Worm (Caenorhabditis elegans) whole organism, mixed stage, embryonic: ENCODE measurements around the gene asp-12.

ENCODE experiments used
- hlh-1 ChIP-seq: fragments of 150-350 bp; optimal IDR thresholded peaks from 2 replicates; lab custom pipeline; 2014; ENCODE audit warnings: missing biosample characterization, missing genetic modification reagents, missing genetic modification characterization
- lin-13 ChIP-seq: fragments of 150-350 bp; optimal IDR thresholded peaks from 2 replicates; lab custom pipeline; 2014; ENCODE audit warnings: missing biosample characterization, missing genetic modification characterization
- mab-5 ChIP-seq: fragments of 150-350 bp; optimal IDR thresholded peaks from 2 replicates; lab custom pipeline; 2014; ENCODE audit warnings: missing biosample characterization, missing genetic modification characterization
- sem-2 ChIP-seq: fragments of 200-800 bp; sonication (Bioruptor generic); optimal IDR thresholded peaks from 2 replicates; lab custom pipeline; 2018; ENCODE audit warnings: mild to moderate bottlenecking, missing genetic modification characterization, missing compliant biosample characterization
- tbx-8 ChIP-seq: fragments of 200-800 bp; sonication (Bioruptor generic); optimal IDR thresholded peaks from 2 replicates; lab custom pipeline; 2018; ENCODE audit warnings: mild to moderate bottlenecking, missing genetic modification characterization, moderate library complexity, missing compliant biosample characterization
- unc-120 ChIP-seq: sonication (generic microtip); optimal IDR thresholded peaks from 2 replicates; lab custom pipeline; 2017; ENCODE audit warnings: missing genetic modification characterization, missing compliant biosample characterization; ENCODE audit not compliant: poor library complexity, severe bottlenecking
- ztf-11 ChIP-seq: fragments of 150-350 bp; optimal IDR thresholded peaks from 2 replicates; lab custom pipeline; 2014; ENCODE audit warnings: missing biosample characterization, missing genetic modification characterization

DNA sequence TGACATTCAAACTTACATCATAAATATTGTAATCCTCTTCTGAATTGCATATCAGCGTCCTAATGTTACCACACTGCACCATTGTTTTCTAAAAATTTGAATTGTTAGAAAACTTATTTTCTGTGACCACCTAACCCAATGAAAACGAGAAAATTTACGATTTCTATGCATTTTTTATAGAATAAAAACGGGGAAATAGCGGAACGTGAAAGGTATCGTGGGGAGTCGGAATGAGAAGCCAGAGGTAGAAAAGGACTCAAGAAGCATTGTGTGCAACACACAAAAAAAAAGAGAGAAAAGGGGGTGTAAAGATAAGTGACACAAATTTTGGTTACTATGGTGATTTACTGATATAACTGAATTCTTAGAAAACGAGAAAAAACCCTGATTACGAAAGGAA, 18.8 kb upstream of the asp-12 start, which contains the start of gene C16D9.6:
- TF ChIP-seq ztf-11 (tag; lab: Kevin White, UChicago) (no peak), tbx-8 (GFP tag; lab: Kevin White, UChicago) (no peak), hlh-1 (tag; lab: Kevin White, UChicago) (no peak), unc-120 (no peak), mab-5 (tag; lab: Kevin White, UChicago) (no peak), sem-2 (GFP tag; lab: Kevin White, UChicago) (no peak), lin-13 (no peak)
